Worm (Caenorhabditis elegans): ENCODE data around the gene ceh-32.
A peak's percentile ranks its signal among the peaks of the same experiment; 100 is the strongest.

Gene ceh-32

DNA sequence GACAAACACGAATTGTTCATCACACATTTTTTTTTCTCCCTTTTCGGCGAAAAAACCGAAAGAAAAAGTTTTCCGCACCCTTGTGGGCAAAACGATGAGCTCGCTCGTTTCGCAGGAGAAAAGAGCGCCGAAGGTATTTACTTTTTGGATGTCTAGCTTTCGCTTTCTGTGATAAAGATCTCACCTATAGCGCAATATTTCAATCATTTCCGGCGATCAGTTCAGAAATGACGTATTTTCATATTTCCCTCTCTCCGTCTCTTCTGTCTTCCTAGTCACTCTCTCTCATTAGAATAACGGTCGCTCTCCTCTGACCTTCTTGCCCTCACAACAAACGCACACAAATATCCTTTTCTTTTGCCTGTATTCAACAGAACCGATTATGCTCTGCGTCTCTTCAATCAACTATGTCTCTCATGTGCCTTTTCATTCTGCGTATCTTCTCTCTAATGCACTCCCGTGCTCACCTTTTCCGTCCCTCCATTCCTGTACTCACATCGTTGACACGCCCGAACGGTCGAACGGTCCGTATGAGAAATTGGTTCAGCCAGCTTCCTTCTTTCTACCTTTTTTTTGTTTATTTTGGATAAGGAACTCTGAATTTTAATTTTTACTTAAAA is 31.3 kb downstream of the ceh-32 start:
- no peak for TF ChIP-seq gmeb-1 (tag; optimal IDR thresholded peaks at IDR 0.05)
- TF ChIP-seq ceh-16 (tag; optimal IDR thresholded peaks at IDR 0.05) = peak; percentile 20
- no peak for TF ChIP-seq R02D3.7 (tag; optimal IDR thresholded peaks at IDR 0.05)
- TF ChIP-seq dmd-4 (tag; optimal IDR thresholded peaks at IDR 0.05) = no peak
- no peak for TF ChIP-seq crh-2 (tag; optimal IDR thresholded peaks at IDR 0.05)
- TF ChIP-seq snpc-4 (tag; optimal IDR thresholded peaks at IDR 0.05) = no peak
- no peak for TF ChIP-seq mab-5 (tag; optimal IDR thresholded peaks at IDR 0.05)
- TF ChIP-seq lin-11 (tag; optimal IDR thresholded peaks at IDR 0.05) = no peak
- TF ChIP-seq zag-1 (tag; optimal IDR thresholded peaks at IDR 0.05) = no peak
- no peak for TF ChIP-seq nhr-12 (tag; optimal IDR thresholded peaks at IDR 0.05)
- no peak for TF ChIP-seq unc-62 (GFP tag; optimal IDR thresholded peaks at IDR 0.05)
- TF ChIP-seq nhr-77 (tag; optimal IDR thresholded peaks at IDR 0.05) = no peak
- TF ChIP-seq elt-3 (tag; optimal IDR thresholded peaks at IDR 0.05) = no peak
- TF ChIP-seq blmp-1 (tag; optimal IDR thresholded peaks at IDR 0.05; ENCODE audit: insufficient read depth) = peak; percentile 42
- peak; percentile 19 for TF ChIP-seq fos-1 (tag; optimal IDR thresholded peaks at IDR 0.05)
- no peak for TF ChIP-seq alr-1 (tag; optimal IDR thresholded peaks at IDR 0.05)
- no peak for TF ChIP-seq ztf-1 (GFP tag; conservative IDR thresholded peaks at IDR 0.05)
- TF ChIP-seq Y55F3AM.14 (GFP tag; optimal IDR thresholded peaks at IDR 0.05) = no peak
- peak; percentile 57 for TF ChIP-seq sma-9 (GFP tag; optimal IDR thresholded peaks at IDR 0.05)
- no peak for TF ChIP-seq sma-9 (tag; optimal IDR thresholded peaks at IDR 0.05)
- TF ChIP-seq unc-55 (GFP tag; optimal IDR thresholded peaks at IDR 0.05) = no peak
- peak; percentile 19 for TF ChIP-seq nhr-25 (tag; optimal IDR thresholded peaks at IDR 0.05)
- no peak for TF ChIP-seq ZK546.5 (tag; optimal IDR thresholded peaks at IDR 0.05)
- no peak for TF ChIP-seq F13H6.1 (tag; optimal IDR thresholded peaks at IDR 0.05)
- TF ChIP-seq sem-4 (tag; optimal IDR thresholded peaks at IDR 0.05) = peak; percentile 6
- TF ChIP-seq unc-39 (tag; optimal IDR thresholded peaks at IDR 0.05) = no peak
- no peak for TF ChIP-seq ztf-4 (tag; optimal IDR thresholded peaks at IDR 0.05)
- peak; percentile 30 for TF ChIP-seq nhr-129 (tag; optimal IDR thresholded peaks at IDR 0.05)
- TF ChIP-seq egl-27 (tag; optimal IDR thresholded peaks at IDR 0.05) = no peak
- no peak for TF ChIP-seq aly-2 (tag; optimal IDR thresholded peaks at IDR 0.05)
- TF ChIP-seq sma-3 (GFP tag; optimal IDR thresholded peaks at IDR 0.05) = no peak
- no peak for TF ChIP-seq ceh-82 (tag; optimal IDR thresholded peaks at IDR 0.05)
- no peak for TF ChIP-seq nhr-10 (tag; optimal IDR thresholded peaks at IDR 0.05)
- TF ChIP-seq elt-1 (tag; optimal IDR thresholded peaks at IDR 0.05) = no peak
- TF ChIP-seq nhr-21 (tag; optimal IDR thresholded peaks at IDR 0.05) = no peak
- no peak for TF ChIP-seq mdl-1 (tag; optimal IDR thresholded peaks at IDR 0.05)
- peak in 1 of 2 experiments; percentile 15 for TF ChIP-seq lsy-2 (tag; optimal IDR thresholded peaks at IDR 0.05)
- TF ChIP-seq C34F6.9 (tag; optimal IDR thresholded peaks at IDR 0.05) = no peak
- TF ChIP-seq skn-1 (tag; optimal IDR thresholded peaks at IDR 0.05) = no peak
- TF ChIP-seq lin-39 (tag; optimal IDR thresholded peaks at IDR 0.05) = no peak
- TF ChIP-seq lin-13 (GFP tag; optimal IDR thresholded peaks at IDR 0.05) = no peak
- TF ChIP-seq peb-1 (tag; optimal IDR thresholded peaks at IDR 0.05) = no peak
- TF ChIP-seq nhr-23 (tag; optimal IDR thresholded peaks at IDR 0.05) = no peak
- TF ChIP-seq nhr-6 (tag; optimal IDR thresholded peaks at IDR 0.05) = no peak
- no peak for TF ChIP-seq ama-1 (optimal IDR thresholded peaks at IDR 0.05)
- no peak for TF ChIP-seq ztf-11 (tag; optimal IDR thresholded peaks at IDR 0.05)
- no peak for TF ChIP-seq nhr-237 (tag; optimal IDR thresholded peaks at IDR 0.05)
- TF ChIP-seq mbf-1 (tag; optimal IDR thresholded peaks at IDR 0.05) = no peak
